Fruit fly (Drosophila melanogaster) whole organism, embryonic: ENCODE data around the gene CG12516.
A peak's percentile ranks its signal among the peaks of the same experiment; 100 is the strongest.

Source experiments
- Bdp1 ChIP-seq: fragments of 200-800 bp; sonication (Bioruptor generic); optimal IDR thresholded peaks from 3 replicates; lab custom pipeline; 2016; ENCODE audit warnings: missing biosample characterization, missing genetic modification characterization
- Blimp-1 ChIP-seq: fragments of 200-800 bp; sonication (Bioruptor generic); optimal IDR thresholded peaks from 3 replicates; lab custom pipeline; 2018; ENCODE audit warnings: missing biosample characterization, missing genetic modification characterization, mild to moderate bottlenecking, moderate library complexity, missing genetic modification reagents
- CG10321 ChIP-seq: fragments of 200-800 bp; sonication (Bioruptor generic); IDR thresholded peaks from 2 replicates; pipeline ENCODE4 v1.3.6; 2022; ENCODE audit warnings: missing biosample characterization, missing genetic modification characterization
- CG11398 ChIP-seq: fragments of 200-800 bp; sonication (Bioruptor generic); optimal IDR thresholded peaks from 2 replicates; lab custom pipeline; 2016; ENCODE audit warnings: missing biosample characterization, missing genetic modification characterization
- CG11560 ChIP-seq: fragments of 200-800 bp; sonication (Bioruptor generic); IDR thresholded peaks from 3 replicates; pipeline ENCODE4 v1.3.6; 2022; ENCODE audit warnings: missing biosample characterization, missing genetic modification characterization
- CG11696 ChIP-seq: fragments of 200-800 bp; sonication (Bioruptor generic); IDR thresholded peaks from 2 replicates; pipeline ENCODE4 v1.3.6; 2022; ENCODE audit warnings: missing biosample characterization, missing genetic modification characterization
- CG12071 ChIP-seq: fragments of 200-800 bp; sonication (Bioruptor generic); optimal IDR thresholded peaks from 3 replicates; lab custom pipeline; 2018; ENCODE audit warnings: missing biosample characterization, mild to moderate bottlenecking, missing genetic modification characterization
- CG1233 ChIP-seq: fragments of 200-800 bp; sonication (Bioruptor generic); optimal IDR thresholded peaks from 4 replicates; lab custom pipeline; 2018; ENCODE audit warnings: missing biosample characterization, mild to moderate bottlenecking, missing genetic modification characterization
- CG13287 ChIP-seq: fragments of 200-800 bp; sonication (Bioruptor generic); IDR thresholded peaks from 2 replicates; pipeline ENCODE4 v1.3.6; 2022; ENCODE audit warnings: missing biosample characterization, missing genetic modification characterization; ENCODE audit not compliant: partially characterized antibody
- CG14667 ChIP-seq: fragments of 200-800 bp; sonication (Bioruptor generic); IDR thresholded peaks from 2 replicates; pipeline ENCODE4 v1.3.6; 2022; ENCODE audit warnings: missing biosample characterization, missing genetic modification characterization
- CG15479 ChIP-seq: fragments of 200-800 bp; sonication (Bioruptor generic); optimal IDR thresholded peaks from 3 replicates; lab custom pipeline; 2019; ENCODE audit warnings: missing biosample characterization, mild to moderate bottlenecking, missing genetic modification characterization, moderate library complexity
- CG17186 ChIP-seq: fragments of 200-800 bp; sonication (Bioruptor generic); optimal IDR thresholded peaks from 3 replicates; lab custom pipeline; 2017; ENCODE audit warnings: missing biosample characterization, missing genetic modification reagents, missing genetic modification characterization
- CG17385 ChIP-seq: fragments of 200-800 bp; sonication (Bioruptor generic); optimal IDR thresholded peaks from 3 replicates; lab custom pipeline; 2018; ENCODE audit warnings: missing biosample characterization, mild to moderate bottlenecking, missing genetic modification characterization
- CG18764 ChIP-seq: fragments of 200-800 bp; sonication (Bioruptor generic); optimal IDR thresholded peaks from 3 replicates; lab custom pipeline; 2016; ENCODE audit warnings: missing biosample characterization, missing genetic modification characterization
- CG2129 ChIP-seq: fragments of 200-800 bp; sonication (Bioruptor generic); IDR thresholded peaks from 2 replicates; pipeline ENCODE4 v1.3.6; 2022; ENCODE audit warnings: missing biosample characterization, missing genetic modification characterization; ENCODE audit not compliant: partially characterized antibody
- CG30020 ChIP-seq: fragments of 200-800 bp; optimal IDR thresholded peaks from 2 replicates; lab custom pipeline; 2019; ENCODE audit warnings: missing biosample characterization, mild to moderate bottlenecking, missing genetic modification characterization, moderate library complexity
- CG34224 ChIP-seq: fragments of 200-800 bp; sonication (Bioruptor generic); IDR thresholded peaks from 3 replicates; pipeline ENCODE4 v1.3.6; 2022; ENCODE audit warnings: missing biosample characterization, missing genetic modification characterization; ENCODE audit not compliant: partially characterized antibody
- CG34376 ChIP-seq: fragments of 200-800 bp; sonication (Bioruptor generic); optimal IDR thresholded peaks from 2 replicates; lab custom pipeline; 2018; ENCODE audit warnings: missing biosample characterization, mild to moderate bottlenecking, missing genetic modification characterization
- CG34422 ChIP-seq: fragments of 200-800 bp; sonication (Bioruptor generic); IDR thresholded peaks from 3 replicates; pipeline ENCODE4 v1.3.6; 2022; ENCODE audit warnings: missing biosample characterization, missing genetic modification characterization
- CG3847 ChIP-seq: fragments of 200-800 bp; sonication (Bioruptor generic); IDR thresholded peaks from 2 replicates; pipeline ENCODE4 v1.3.6; 2022; ENCODE audit warnings: missing biosample characterization, missing genetic modification characterization
- CG42726 ChIP-seq: fragments of 200-800 bp; sonication (Bioruptor generic); IDR thresholded peaks from 2 replicates; pipeline ENCODE4 v1.3.6; 2022; ENCODE audit warnings: missing biosample characterization, missing genetic modification characterization; ENCODE audit not compliant: partially characterized antibody
- CG4404 ChIP-seq: fragments of 200-800 bp; sonication (Bioruptor generic); IDR thresholded peaks from 2 replicates; pipeline ENCODE4 v1.3.6; 2022; ENCODE audit warnings: missing biosample characterization, missing genetic modification characterization
- CG6272 ChIP-seq: fragments of 200-800 bp; sonication (Bioruptor generic); IDR thresholded peaks from 2 replicates; pipeline ENCODE4 v1.3.6; 2022; ENCODE audit warnings: missing biosample characterization, missing genetic modification characterization
- CG6689 ChIP-seq: fragments of 200-800 bp; sonication (Bioruptor generic); IDR thresholded peaks from 2 replicates; pipeline ENCODE4 v1.3.6; 2022; ENCODE audit warnings: missing biosample characterization, missing genetic modification characterization
- CG7372 ChIP-seq: fragments of 200-800 bp; sonication (Bioruptor generic); IDR thresholded peaks from 2 replicates; pipeline ENCODE4 v1.3.6; 2022; ENCODE audit warnings: missing biosample characterization, missing genetic modification characterization
- Drgx ChIP-seq: fragments of 200-800 bp; sonication (Bioruptor generic); IDR thresholded peaks from 2 replicates; pipeline ENCODE4 v1.3.6; 2022; ENCODE audit warnings: missing biosample characterization, missing genetic modification characterization
- Gsc ChIP-seq: fragments of 200-800 bp; sonication (Bioruptor generic); IDR thresholded peaks from 2 replicates; pipeline ENCODE4 v1.3.6; 2022; ENCODE audit warnings: missing biosample characterization, missing genetic modification characterization
- H15 ChIP-seq: fragments of 200-800 bp; sonication (Bioruptor generic); IDR thresholded peaks from 3 replicates; pipeline ENCODE4 v1.3.6; 2022; ENCODE audit warnings: missing biosample characterization, missing genetic modification characterization
- HLH54F ChIP-seq: fragments of 200-800 bp; sonication (Bioruptor generic); optimal IDR thresholded peaks from 3 replicates; lab custom pipeline; 2016; ENCODE audit warnings: missing biosample characterization, missing genetic modification characterization
- HmgZ ChIP-seq: fragments of 200-800 bp; sonication (Bioruptor generic); optimal IDR thresholded peaks from 2 replicates; lab custom pipeline; 2018; ENCODE audit warnings: missing biosample characterization, mild to moderate bottlenecking, missing genetic modification characterization
- Hr39 ChIP-seq: fragments of >200 bp; optimal IDR thresholded peaks from 2 replicates; lab custom pipeline; 2017
- Med ChIP-seq: fragments of 200-800 bp; sonication (Bioruptor generic); peaks from one replicate; lab custom pipeline; 2016; ENCODE audit warnings: missing biosample characterization, missing genetic modification characterization, mild to moderate bottlenecking, inconsistent platforms, moderate library complexity
- Meics ChIP-seq: fragments of 200-800 bp; sonication (Bioruptor generic); optimal IDR thresholded peaks from 2 replicates; lab custom pipeline; 2017; ENCODE audit warnings: missing biosample characterization, mild to moderate bottlenecking, missing genetic modification characterization
- NFAT ChIP-seq: fragments of 200-800 bp; sonication (Bioruptor generic); IDR thresholded peaks from 2 replicates; pipeline ENCODE4 v1.3.6; 2022; ENCODE audit warnings: missing biosample characterization, missing genetic modification characterization
- Nf-YC ChIP-seq: fragments of 200-800 bp; optimal IDR thresholded peaks from 3 replicates; lab custom pipeline; 2019; ENCODE audit warnings: missing biosample characterization, mild to moderate bottlenecking, missing genetic modification characterization, moderate library complexity
- Oli ChIP-seq: fragments of 200-800 bp; sonication (Bioruptor generic); optimal IDR thresholded peaks from 2 replicates; lab custom pipeline; 2018; ENCODE audit warnings: missing biosample characterization, mild to moderate bottlenecking, missing genetic modification characterization, moderate library complexity
- Scr ChIP-seq: fragments of 200-800 bp; sonication (Bioruptor generic); IDR thresholded peaks from 2 replicates; pipeline ENCODE4 v1.3.6; 2022; ENCODE audit warnings: missing biosample characterization, missing genetic modification characterization; ENCODE audit not compliant: partially characterized antibody
- az2 ChIP-seq: fragments of 200-800 bp; sonication (Bioruptor generic); optimal IDR thresholded peaks from 3 replicates; lab custom pipeline; 2016; ENCODE audit warnings: missing biosample characterization, missing genetic modification characterization
- chm ChIP-seq: fragments of 200-800 bp; sonication (Bioruptor generic); IDR thresholded peaks from 2 replicates; pipeline ENCODE4 v1.3.6; 2022; ENCODE audit warnings: missing biosample characterization, missing genetic modification characterization
- dm ChIP-seq: fragments of 200-800 bp; sonication (Bioruptor generic); optimal IDR thresholded peaks from 3 replicates; lab custom pipeline; 2016; ENCODE audit warnings: missing biosample characterization, missing genetic modification characterization
- dpn ChIP-seq, 2 experiments: fragments of 200-800 bp; sonication (Bioruptor generic); optimal IDR thresholded peaks; 3 replicates each; lab custom pipeline; 2016; ENCODE audit warnings: missing biosample characterization in 2 of 2, missing genetic modification characterization in 2 of 2
- grn ChIP-seq: fragments of 200-800 bp; sonication (Bioruptor generic); optimal IDR thresholded peaks from 3 replicates; lab custom pipeline; 2017; ENCODE audit warnings: missing biosample characterization, missing genetic modification characterization
- gsb-n ChIP-seq: fragments of 200-800 bp; sonication (Bioruptor generic); optimal IDR thresholded peaks from 3 replicates; lab custom pipeline; 2018; ENCODE audit warnings: missing biosample characterization, mild to moderate bottlenecking, missing genetic modification characterization
- gt ChIP-seq: fragments of 200-800 bp; sonication (Bioruptor generic); IDR thresholded peaks from 2 replicates; pipeline ENCODE4 v1.3.6; 2022; ENCODE audit warnings: missing biosample characterization, missing genetic modification characterization
- ken ChIP-seq: fragments of 200-800 bp; sonication (Bioruptor generic); IDR thresholded peaks from 3 replicates; pipeline ENCODE4 v1.3.6; 2022; ENCODE audit warnings: missing biosample characterization, missing genetic modification characterization
- luna ChIP-seq: fragments of 200-800 bp; sonication (Bioruptor generic); optimal IDR thresholded peaks from 2 replicates; lab custom pipeline; 2016; ENCODE audit warnings: missing biosample characterization, missing genetic modification characterization
- odd ChIP-seq: fragments of 200-800 bp; sonication (Bioruptor generic); optimal IDR thresholded peaks from 2 replicates; lab custom pipeline; 2017; ENCODE audit warnings: missing biosample characterization, mild to moderate bottlenecking, missing genetic modification characterization
- shn ChIP-seq: fragments of 200-800 bp; sonication (Bioruptor generic); optimal IDR thresholded peaks from 3 replicates; lab custom pipeline; 2016; ENCODE audit warnings: missing biosample characterization, missing genetic modification characterization
- unpg ChIP-seq: fragments of 200-800 bp; sonication (Bioruptor generic); optimal IDR thresholded peaks from 3 replicates; lab custom pipeline; 2018; ENCODE audit warnings: missing biosample characterization, mild to moderate bottlenecking, missing genetic modification characterization, moderate library complexity
- zen2 ChIP-seq: fragments of 200-800 bp; sonication (Bioruptor generic); IDR thresholded peaks from 3 replicates; pipeline ENCODE4 v1.3.6; 2022; ENCODE audit warnings: missing biosample characterization, missing genetic modification characterization; ENCODE audit not compliant: partially characterized antibody
- zfh2 ChIP-seq: fragments of 200-800 bp; sonication (Bioruptor generic); optimal IDR thresholded peaks from 2 replicates; lab custom pipeline; 2016; ENCODE audit warnings: missing biosample characterization, missing genetic modification characterization

Gene CG12516

DNA sequence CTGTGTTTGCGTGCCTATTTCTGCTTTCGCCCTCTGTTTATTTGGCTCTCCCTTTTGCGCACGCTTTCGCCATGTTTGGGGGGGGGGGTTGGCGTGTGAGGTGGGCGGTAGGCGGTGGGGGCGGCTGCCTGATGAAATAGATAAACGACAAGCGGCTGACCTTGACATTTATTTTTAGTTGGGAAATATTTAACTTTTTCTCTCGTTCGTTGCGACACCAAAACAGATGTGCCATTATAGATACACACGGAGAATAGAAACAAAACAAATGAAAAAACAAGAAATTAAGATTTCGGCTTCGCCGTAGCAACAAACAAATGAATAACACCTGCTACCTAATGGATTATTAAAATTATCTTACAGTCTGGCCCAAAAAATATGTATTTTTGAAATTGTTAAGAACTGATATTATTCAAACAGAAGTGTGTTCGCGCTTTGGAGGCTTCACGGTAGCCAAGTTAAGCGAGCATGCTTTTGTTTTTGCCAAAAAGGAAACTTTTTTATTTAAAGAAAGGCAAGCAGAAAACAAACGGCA, 27.8 kb upstream of the CG12516 start (continued):
- TF ChIP-seq Meics (GFP tag; lab: Kevin White, UChicago) (peak; percentile 75), az2 (GFP tag; lab: Kevin White, UChicago) (peak; percentile 47), Bdp1 (GFP tag; lab: Kevin White, UChicago) (no peak), H15 (GFP tag; lab: Robert Waterston, UW) (0 out of 3 replicates have a peak, but pooled peaks have one; percentile 29), Blimp-1 (GFP tag; lab: Kevin White, UChicago) (peak; percentile 32), Gsc (no peak), CG34376 (peak; percentile 15), Med (GFP tag; lab: Kevin White, UChicago) (peak; percentile 91), CG12071 (GFP tag; lab: Kevin White, UChicago) (no peak), CG17186 (GFP tag; lab: Kevin White, UChicago) (no peak), Oli (peak; percentile 67), zfh2 (GFP tag; lab: Kevin White, UChicago) (peak; percentile 64), CG3847 (peak; percentile 63), CG10321 (GFP tag; lab: Robert Waterston, UW) (no peak), odd (GFP tag; lab: Kevin White, UChicago) (peak; percentile 35), CG14667 (peak; percentile 21; the same call in 1 of the 2 replicates), CG1233 (GFP tag; lab: Kevin White, UChicago) (peak; percentile 23), CG4404 (GFP tag; lab: Robert Waterston, UW) (peak; percentile 36; the same call in 1 of the 2 replicates), CG30020 (tag; lab: Kevin White, UChicago) (no peak), CG11560 (no peak), CG42726 (GFP tag; lab: Robert Waterston, UW) (0 out of 2 replicates have a peak, but pooled peaks have one; percentile 15), CG17385 (GFP tag; lab: Kevin White, UChicago) (peak; percentile 59), Scr (GFP tag; lab: Robert Waterston, UW) (no peak), shn (GFP tag; lab: Kevin White, UChicago) (peak; percentile 42), zen2 (GFP tag; lab: Robert Waterston, UW) (no peak), gt (no peak), luna (GFP tag; lab: Kevin White, UChicago) (no peak), NFAT (GFP tag; lab: Robert Waterston, UW) (peak; percentile 63), Nf-YC (tag; lab: Kevin White, UChicago) (peak; percentile 37), Drgx (peak; percentile 75), CG2129 (GFP tag; lab: Robert Waterston, UW) (no peak), CG6689 (GFP tag; lab: Robert Waterston, UW) (peak; percentile 61), CG6272 (GFP tag; lab: Robert Waterston, UW) (0 out of 2 replicates have a peak, but pooled peaks have one; percentile 20), CG11398 (GFP tag; lab: Kevin White, UChicago) (no peak), CG7372 (GFP tag; lab: Robert Waterston, UW) (peak; percentile 61), CG15479 (no peak), chm (GFP tag; lab: Robert Waterston, UW) (no peak), ken (GFP tag; lab: Robert Waterston, UW) (no peak), CG34224 (GFP tag; lab: Robert Waterston, UW) (no peak), CG34422 (GFP tag; lab: Robert Waterston, UW) (no peak; the same call in 2 of the 3 replicates), dm (no peak), CG13287 (no peak; the same call in 1 of the 2 replicates), grn (GFP tag; lab: Kevin White, UChicago) (peak; percentile 30), unpg (GFP tag; lab: Kevin White, UChicago) (peak; percentile 70), dpn (GFP tag; optimal IDR thresholded peaks at IDR 0.05; lab: Kevin White, UChicago) (peak; percentile 62 to 72), Hr39 (lab: Kevin White, UChicago) (no peak), HLH54F (GFP tag; lab: Kevin White, UChicago) (peak; percentile 69), CG18764 (GFP tag; lab: Kevin White, UChicago) (peak; percentile 22), gsb-n (tag; lab: Kevin White, UChicago) (no peak), CG11696 (no peak), HmgZ (peak; percentile 51)
